Fruit fly (Drosophila melanogaster) whole organism: ENCODE results near the gene CG13114.

Source experiments
- CG8478 ChIP-seq: fragments of >200 bp; optimal IDR thresholded peaks from 2 replicates; lab custom pipeline; 2018; ENCODE audit warnings: inconsistent platforms
- EcR ChIP-seq, 2 experiments: fragments of >200 bp; optimal IDR thresholded peaks; 2 replicates each; lab custom pipeline; 2017; ENCODE audit warnings: missing biosample characterization in 2 of 2, missing genetic modification characterization in 2 of 2, missing genetic modification reagents in 2 of 2
- pan ChIP-seq: fragments of >200 bp; optimal IDR thresholded peaks from 2 replicates; lab custom pipeline; 2017
- psq ChIP-seq: fragments of >200 bp; optimal IDR thresholded peaks from 2 replicates; lab custom pipeline; 2017
- usp ChIP-seq: fragments of >200 bp; optimal IDR thresholded peaks from 2 replicates; lab custom pipeline; 2017; ENCODE audit warnings: missing biosample characterization, missing genetic modification characterization, mixed read lengths

DNA sequence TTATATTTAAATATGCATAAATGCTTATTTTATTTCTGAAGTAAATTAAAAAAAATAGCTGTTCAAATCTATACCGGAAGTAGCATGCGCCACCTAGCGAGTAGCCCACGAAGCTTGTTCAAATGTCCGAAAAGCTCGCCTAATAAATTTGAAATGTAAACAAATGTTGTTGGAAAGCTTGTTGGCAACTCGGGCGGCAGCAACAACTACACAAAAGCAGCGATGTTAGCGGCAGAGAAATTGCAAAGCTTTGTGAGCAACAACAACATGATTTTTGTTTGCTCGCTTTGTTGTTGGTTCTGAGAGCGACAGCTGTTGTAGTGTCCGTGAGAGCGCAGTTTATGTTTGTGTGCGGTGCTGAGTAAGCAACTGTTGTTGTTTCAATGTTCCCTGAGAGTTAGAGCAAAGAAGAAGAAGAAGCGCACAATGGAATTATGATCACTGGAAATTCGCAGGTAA lies 21.8 kb downstream of the CG13114 start:
- TF ChIP-seq usp (GFP tag; lab: Kevin White, UChicago) (no peak), psq (no peak), CG8478 (lab: Kevin White, UChicago) (no peak), pan (lab: Kevin White, UChicago) (no peak), EcR (GFP tag; optimal IDR thresholded peaks at IDR 0.05; lab: Kevin White, UChicago) (no peak)
